Worm (Caenorhabditis elegans) whole organism, late embryonic: ENCODE data around the gene fbxl-3.

ENCODE experiments used
- ama-1 ChIP-seq: fragments of 150-350 bp; optimal IDR thresholded peaks from 2 replicates; lab custom pipeline; 2014
- fkh-6 ChIP-seq: sonication (generic microtip); optimal IDR thresholded peaks from 2 replicates; lab custom pipeline; 2016; ENCODE audit warnings: missing genetic modification characterization, missing compliant biosample characterization
- gmeb-2 ChIP-seq: sonication (generic microtip); optimal IDR thresholded peaks from 2 replicates; lab custom pipeline; 2016; ENCODE audit warnings: missing genetic modification characterization, inconsistent platforms, missing compliant biosample characterization
- nhr-11 ChIP-seq: fragments of 150-350 bp; optimal IDR thresholded peaks from 2 replicates; lab custom pipeline; 2014; ENCODE audit warnings: missing biosample characterization, missing genetic modification characterization
- odd-2 ChIP-seq: sonication (generic microtip); optimal IDR thresholded peaks from 2 replicates; lab custom pipeline; 2017; ENCODE audit warnings: antibody characterized with exemption, mild to moderate bottlenecking, missing genetic modification characterization, missing compliant biosample characterization
- pax-1 ChIP-seq: fragments of 150-350 bp; optimal IDR thresholded peaks from 2 replicates; lab custom pipeline; 2014; ENCODE audit warnings: missing biosample characterization, missing genetic modification characterization
- pqm-1 ChIP-seq: sonication (generic microtip); optimal IDR thresholded peaks from 2 replicates; lab custom pipeline; 2016; ENCODE audit warnings: missing genetic modification characterization, missing compliant biosample characterization

- TF ChIP-seq pqm-1 (no peak), odd-2 (no peak), nhr-11 (tag; lab: Kevin White, UChicago) (no peak), pax-1 (no peak), fkh-6 (tag; lab: Kevin White, UChicago) (no peak), ama-1 (no peak), gmeb-2 (tag; lab: Kevin White, UChicago) (no peak)
Observed at ce11 chrII:5353642-5354041, 45.1 kb downstream of the fbxl-3 start.
